Fruit fly (Drosophila melanogaster) whole organism, adult: Measurements from ENCODE around the gene CG9166.

Source experiments
- CG12768 ChIP-seq: fragments of 200-800 bp; sonication (Bioruptor generic); optimal IDR thresholded peaks from 2 replicates; lab custom pipeline; 2017; ENCODE audit warnings: missing biosample characterization, missing genetic modification characterization, mild to moderate bottlenecking, moderate library complexity, missing genetic modification reagents
- CG14711 ChIP-seq: fragments of 200-800 bp; sonication (Bioruptor generic); optimal IDR thresholded peaks from 2 replicates; lab custom pipeline; 2018; ENCODE audit warnings: missing biosample characterization, mild to moderate bottlenecking, missing genetic modification characterization, moderate library complexity
- CG33017 ChIP-seq: fragments of 200-800 bp; sonication (Bioruptor generic); optimal IDR thresholded peaks from 2 replicates; lab custom pipeline; 2018; ENCODE audit warnings: missing biosample characterization, mild to moderate bottlenecking, missing genetic modification characterization, moderate library complexity
- CG5204 ChIP-seq: fragments of 200-800 bp; sonication (Bioruptor generic); optimal IDR thresholded peaks from 2 replicates; lab custom pipeline; 2016; ENCODE audit warnings: missing biosample characterization, missing genetic modification characterization
- CG7045 ChIP-seq: fragments of 200-800 bp; sonication (Bioruptor generic); optimal IDR thresholded peaks from 2 replicates; lab custom pipeline; 2017; ENCODE audit warnings: missing biosample characterization, mild to moderate bottlenecking, missing genetic modification characterization
- CG7101 ChIP-seq: fragments of 200-800 bp; sonication (Bioruptor generic); optimal IDR thresholded peaks from 2 replicates; lab custom pipeline; 2018; ENCODE audit warnings: missing biosample characterization, mild to moderate bottlenecking, missing genetic modification characterization, moderate library complexity
- Clk ChIP-seq: fragments of 200-800 bp; sonication (Bioruptor generic); optimal IDR thresholded peaks from 2 replicates; lab custom pipeline; 2017; ENCODE audit warnings: missing biosample characterization, missing genetic modification characterization
- Crg-1 ChIP-seq: fragments of 200-800 bp; sonication (Bioruptor generic); optimal IDR thresholded peaks from 2 replicates; lab custom pipeline; 2016; ENCODE audit warnings: missing biosample characterization, missing genetic modification characterization
- Hr96 ChIP-seq: fragments of 200-800 bp; sonication (Bioruptor generic); optimal IDR thresholded peaks from 2 replicates; lab custom pipeline; 2016; ENCODE audit warnings: missing biosample characterization, missing genetic modification characterization
- bab1 ChIP-seq: fragments of 200-800 bp; sonication (Bioruptor generic); optimal IDR thresholded peaks from 3 replicates; lab custom pipeline; 2019; ENCODE audit warnings: missing biosample characterization, mild to moderate bottlenecking, missing genetic modification characterization, moderate library complexity
- cnc ChIP-seq, 2 experiments: fragments of >200 bp; optimal IDR thresholded peaks; 2 replicates each; lab custom pipeline; 2017
- kay ChIP-seq: fragments of 200-800 bp; sonication (Bioruptor generic); peaks from one replicate; lab custom pipeline; 2016; ENCODE audit warnings: missing biosample characterization, missing genetic modification characterization, borderline replicate concordance
- tj ChIP-seq: fragments of 200-800 bp; sonication (Bioruptor generic); optimal IDR thresholded peaks from 3 replicates; lab custom pipeline; 2017; ENCODE audit warnings: missing biosample characterization, mild to moderate bottlenecking, missing genetic modification characterization, moderate library complexity
- toe ChIP-seq: fragments of 200-800 bp; sonication (Bioruptor generic); optimal IDR thresholded peaks from 2 replicates; lab custom pipeline; 2016; ENCODE audit warnings: missing biosample characterization, missing genetic modification characterization

- no peak for TF ChIP-seq Crg-1 (GFP tag; lab: Kevin White, UChicago)
- TF ChIP-seq bab1, result peak; percentile 54
- no peak for TF ChIP-seq Clk (GFP tag; lab: Kevin White, UChicago)
- no peak for TF ChIP-seq toe (GFP tag; lab: Kevin White, UChicago)
- peak; percentile 41 for TF ChIP-seq CG7101 (tag; lab: Kevin White, UChicago)
- no peak for TF ChIP-seq kay (GFP tag; lab: Kevin White, UChicago)
- TF ChIP-seq Hr96 (GFP tag; lab: Kevin White, UChicago), result no peak
- peak; percentile 53 for TF ChIP-seq CG14711 (tag; lab: Kevin White, UChicago)
- no peak for TF ChIP-seq cnc (optimal IDR thresholded peaks at IDR 0.05; lab: Kevin White, UChicago)
- no peak for TF ChIP-seq CG5204 (GFP tag; lab: Kevin White, UChicago)
- TF ChIP-seq CG7045, result no peak
- TF ChIP-seq CG33017 (tag; lab: Kevin White, UChicago), result no peak
- no peak for TF ChIP-seq tj
- no peak for TF ChIP-seq CG12768 (GFP tag; lab: Kevin White, UChicago)
Measured at dm6 chr3L:1320230-1320930, 30.5 kb upstream of the CG9166 start.
